Fruit fly (Drosophila melanogaster) whole organism, wandering third instar larva: ENCODE data around the gene CG3434.

Source experiments
- Abd-B ChIP-seq: fragments of >200 bp; optimal IDR thresholded peaks from 2 replicates; lab custom pipeline; 2017; ENCODE audit warnings: missing biosample characterization, missing genetic modification characterization
- CG32264 ChIP-seq: fragments of 200-800 bp; sonication (Bioruptor generic); optimal IDR thresholded peaks from 2 replicates; lab custom pipeline; 2016; ENCODE audit warnings: missing biosample characterization, missing genetic modification characterization
- CG9705 ChIP-seq: fragments of 200-800 bp; sonication (Bioruptor generic); optimal IDR thresholded peaks from 2 replicates; lab custom pipeline; 2018; ENCODE audit warnings: missing biosample characterization, mild to moderate bottlenecking, missing genetic modification characterization
- CrebA ChIP-seq: fragments of 200-800 bp; sonication (Bioruptor generic); optimal IDR thresholded peaks from 2 replicates; lab custom pipeline; 2016; ENCODE audit warnings: missing biosample characterization, mild to moderate bottlenecking, missing genetic modification characterization, borderline replicate concordance
- Dfd ChIP-seq: fragments of >200 bp; optimal IDR thresholded peaks from 2 replicates; lab custom pipeline; 2017; ENCODE audit warnings: missing biosample characterization, missing genetic modification characterization
- Dif ChIP-seq: fragments of 200-275, 200-300 bp; sonication (Bioruptor generic); optimal IDR thresholded peaks from 2 replicates; lab custom pipeline; 2018; ENCODE audit warnings: missing biosample characterization, missing genetic modification characterization; ENCODE audit not compliant: partially characterized antibody
- GATAd ChIP-seq: sonication (Bioruptor generic); optimal IDR thresholded peaks from 2 replicates; lab custom pipeline; 2016; ENCODE audit warnings: missing biosample characterization, missing genetic modification characterization
- HLH106 ChIP-seq: fragments of 200-800 bp; optimal IDR thresholded peaks from 3 replicates; lab custom pipeline; 2019; ENCODE audit warnings: missing biosample characterization, mild to moderate bottlenecking, missing genetic modification characterization, moderate library complexity
- Hnf4 ChIP-seq: fragments of 200-800 bp; sonication (Bioruptor generic); optimal IDR thresholded peaks from 2 replicates; lab custom pipeline; 2016; ENCODE audit warnings: missing biosample characterization, mild to moderate bottlenecking, missing genetic modification characterization
- Hr78 ChIP-seq: fragments of >200 bp; optimal IDR thresholded peaks from 2 replicates; lab custom pipeline; 2017; ENCODE audit warnings: missing biosample characterization, missing genetic modification characterization
- Hr83 ChIP-seq: fragments of 200-300 bp; sonication (Bioruptor generic); optimal IDR thresholded peaks from 2 replicates; lab custom pipeline; 2016; ENCODE audit warnings: missing biosample characterization, mild to moderate bottlenecking, missing genetic modification characterization, moderate library complexity; ENCODE audit not compliant: poor library complexity, severe bottlenecking
- Jra ChIP-seq: sonication (Bioruptor generic); optimal IDR thresholded peaks from 2 replicates; lab custom pipeline; 2016; ENCODE audit warnings: missing biosample characterization, missing genetic modification characterization
- Mio ChIP-seq: sonication (Bioruptor generic); optimal IDR thresholded peaks from 2 replicates; lab custom pipeline; 2016; ENCODE audit warnings: missing biosample characterization, missing genetic modification characterization
- N ChIP-seq: fragments of >200 bp; optimal IDR thresholded peaks from 2 replicates; lab custom pipeline; 2018; ENCODE audit warnings: missing biosample characterization, missing external identifiers, missing genetic modification characterization
- OdsH ChIP-seq: fragments of 200-800 bp; sonication (Bioruptor generic); optimal IDR thresholded peaks from 2 replicates; lab custom pipeline; 2016; ENCODE audit warnings: missing biosample characterization, mild to moderate bottlenecking, missing genetic modification characterization
- Rel ChIP-seq, 2 experiments: fragments of 200-800 bp; sonication (Bioruptor generic) in 1 of 2; optimal IDR thresholded peaks; 2 replicates in 1 of 2; 3 replicates in 1 of 2; lab custom pipeline; 2016 to 2019; ENCODE audit warnings: mild to moderate bottlenecking in 2 of 2, missing biosample characterization in 2 of 2, missing genetic modification characterization in 2 of 2, moderate library complexity in 1 of 2
- Sp1 ChIP-seq: fragments of 200-800 bp; sonication (Bioruptor generic); optimal IDR thresholded peaks from 3 replicates; lab custom pipeline; 2019; ENCODE audit warnings: missing biosample characterization, mild to moderate bottlenecking, missing genetic modification characterization, moderate library complexity
- br ChIP-seq: fragments of 200-800 bp; sonication (Bioruptor generic); optimal IDR thresholded peaks from 2 replicates; lab custom pipeline; 2016; ENCODE audit warnings: missing biosample characterization, missing genetic modification characterization
- brk ChIP-seq: fragments of 200-800 bp; sonication (Bioruptor generic); optimal IDR thresholded peaks from 2 replicates; lab custom pipeline; 2016; ENCODE audit warnings: missing biosample characterization, mild to moderate bottlenecking, missing genetic modification characterization
- dl ChIP-seq, 2 experiments: fragments of 175-275, 200-275 bp in 1 of 2; fragments of 200-275 bp in 1 of 2; sonication (Bioruptor generic); optimal IDR thresholded peaks; lab custom pipeline; 2018; ENCODE audit warnings: mild to moderate bottlenecking in 2 of 2, missing biosample characterization in 2 of 2, missing genetic modification characterization in 2 of 2, moderate library complexity in 2 of 2; ENCODE audit not compliant: partially characterized antibody in 2 of 2, insufficient read depth in 1 of 2
- dmrt93B ChIP-seq: fragments of 200-800 bp; sonication (Bioruptor generic); optimal IDR thresholded peaks from 2 replicates; lab custom pipeline; 2018; ENCODE audit warnings: missing biosample characterization, mild to moderate bottlenecking, missing genetic modification characterization
- dsf ChIP-seq: sonication (Bioruptor generic); optimal IDR thresholded peaks from 2 replicates; lab custom pipeline; 2016; ENCODE audit warnings: missing biosample characterization, missing genetic modification characterization, borderline replicate concordance
- ey ChIP-seq: fragments of 200-800 bp; sonication (Bioruptor generic); optimal IDR thresholded peaks from 2 replicates; lab custom pipeline; 2016; ENCODE audit warnings: missing biosample characterization, missing genetic modification characterization
- foxo ChIP-seq, 2 experiments: fragments of 200-800 bp; sonication (Bioruptor generic); optimal IDR thresholded peaks; 2 replicates in 1 of 2; 3 replicates in 1 of 2; lab custom pipeline; 2016 to 2017; ENCODE audit warnings: missing biosample characterization in 2 of 2, missing genetic modification characterization in 2 of 2
- fru ChIP-seq: fragments of 200-800 bp; sonication (Bioruptor generic); optimal IDR thresholded peaks from 3 replicates; lab custom pipeline; 2016; ENCODE audit warnings: missing biosample characterization, mild to moderate bottlenecking, missing genetic modification characterization
- h ChIP-seq: fragments of 200-800 bp; sonication (Bioruptor generic); optimal IDR thresholded peaks from 3 replicates; lab custom pipeline; 2016; ENCODE audit warnings: missing biosample characterization, mild to moderate bottlenecking, missing genetic modification characterization
- jim ChIP-seq: fragments of 175-275, 200-325 bp; sonication (Bioruptor generic); optimal IDR thresholded peaks from 2 replicates; lab custom pipeline; 2016; ENCODE audit warnings: missing biosample characterization, mild to moderate bottlenecking, missing genetic modification characterization
- lola ChIP-seq: fragments of >200 bp; optimal IDR thresholded peaks from 2 replicates; lab custom pipeline; 2017; ENCODE audit warnings: missing biosample characterization, missing genetic modification characterization
- pan ChIP-seq: fragments of >200 bp; optimal IDR thresholded peaks from 2 replicates; lab custom pipeline; 2017
- psq ChIP-seq: fragments of 200-800 bp; sonication (Bioruptor generic); optimal IDR thresholded peaks from 3 replicates; lab custom pipeline; 2017; ENCODE audit warnings: missing biosample characterization, mild to moderate bottlenecking, missing genetic modification characterization, moderate library complexity
- rgr ChIP-seq: fragments of 200-800 bp; sonication (Bioruptor generic); optimal IDR thresholded peaks from 3 replicates; lab custom pipeline; 2016; ENCODE audit warnings: missing biosample characterization, mild to moderate bottlenecking, missing genetic modification characterization
- sage ChIP-seq: fragments of 200-800 bp; sonication (Bioruptor generic); optimal IDR thresholded peaks from 2 replicates; lab custom pipeline; 2016; ENCODE audit warnings: missing biosample characterization, mild to moderate bottlenecking, missing genetic modification characterization
- sv ChIP-seq: fragments of 200-800 bp; sonication (Bioruptor generic); optimal IDR thresholded peaks from 3 replicates; lab custom pipeline; 2016; ENCODE audit warnings: missing biosample characterization, missing genetic modification characterization
- tai ChIP-seq: sonication (Bioruptor generic); optimal IDR thresholded peaks from 2 replicates; lab custom pipeline; 2016; ENCODE audit warnings: missing biosample characterization, missing genetic modification characterization
- usp ChIP-seq: fragments of >200 bp; optimal IDR thresholded peaks from 2 replicates; lab custom pipeline; 2017; ENCODE audit warnings: missing biosample characterization, missing genetic modification characterization
- woc ChIP-seq: sonication (Bioruptor generic); optimal IDR thresholded peaks from 2 replicates; lab custom pipeline; 2016; ENCODE audit warnings: missing biosample characterization, mild to moderate bottlenecking, missing genetic modification characterization

CG3434 gene

DNA sequence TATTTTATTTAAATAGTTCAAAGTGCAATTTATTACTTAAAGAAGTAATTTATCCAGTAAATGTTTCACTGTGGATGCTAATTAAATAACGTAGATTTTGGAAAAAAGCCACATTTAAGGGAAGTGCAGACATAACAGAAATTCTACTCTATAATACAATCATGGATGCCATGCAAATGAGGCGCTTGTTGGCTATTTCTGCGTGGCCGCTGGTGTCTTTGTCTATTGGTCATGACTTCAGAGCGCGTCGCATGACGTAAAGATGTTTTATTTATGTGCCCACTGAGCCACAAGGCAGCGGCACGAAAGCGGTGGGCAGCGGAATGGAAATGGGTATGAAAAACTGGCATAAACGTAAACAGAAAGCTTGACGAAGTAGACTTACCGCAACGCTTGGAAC is 34.8 kb downstream of the CG3434 start:
- TF ChIP-seq Hnf4 (GFP tag; lab: Kevin White, UChicago) (no peak), sage (no peak), dl (GFP tag; optimal IDR thresholded peaks at IDR 0.05; lab: Kevin White, UChicago; ENCODE audit: insufficient read depth in 1 of 2, partially characterized antibody in 2 of 2) (no peak), HLH106 (tag; lab: Kevin White, UChicago) (no peak), Dfd (GFP tag; lab: Kevin White, UChicago) (no peak), Jra (GFP tag; lab: Kevin White, UChicago) (no peak), psq (GFP tag; lab: Kevin White, UChicago) (no peak), woc (GFP tag; lab: Kevin White, UChicago) (no peak), lola (no peak), N (GFP tag; lab: Kevin White, UChicago) (no peak), Hr78 (GFP tag; lab: Kevin White, UChicago) (no peak), Dif (no peak), pan (lab: Kevin White, UChicago) (no peak), Sp1 (no peak), jim (GFP tag; lab: Kevin White, UChicago) (no peak), OdsH (GFP tag; lab: Kevin White, UChicago) (no peak), dmrt93B (GFP tag; lab: Kevin White, UChicago) (no peak), dsf (no peak), ey (GFP tag; lab: Kevin White, UChicago) (no peak)

DNA sequence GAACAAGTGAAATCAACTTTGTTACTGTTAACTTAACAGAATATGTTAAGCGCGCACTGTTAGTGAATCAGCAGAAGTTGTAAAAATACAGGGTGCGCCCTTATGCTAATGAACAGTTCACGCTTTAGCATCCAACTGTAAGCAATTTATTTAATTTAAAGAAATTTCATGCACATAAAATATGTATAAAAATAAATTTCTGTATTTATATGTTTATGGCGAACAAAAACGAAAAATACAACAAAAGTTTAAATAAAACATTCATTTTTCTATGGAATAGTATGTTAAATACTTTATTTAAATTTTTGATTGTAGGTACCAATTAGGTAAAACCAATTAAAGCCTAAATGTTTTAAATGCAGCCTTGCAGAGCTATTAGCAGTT is 36.1 kb downstream of the CG3434 start:
- TF ChIP-seq Sp1 (peak; percentile 4), brk (GFP tag; lab: Kevin White, UChicago) (peak; percentile 62), Dif (no peak), sage (peak; percentile 8), N (GFP tag; lab: Kevin White, UChicago) (no peak), Abd-B (GFP tag; lab: Kevin White, UChicago) (no peak), foxo (GFP tag; optimal IDR thresholded peaks at IDR 0.05; lab: Kevin White, UChicago) (peak in 1 of 2 experiments; percentile 14), OdsH (GFP tag; lab: Kevin White, UChicago) (peak; percentile 8)
- TF ChIP-seq, all 38 proteins: peak for 5

DNA sequence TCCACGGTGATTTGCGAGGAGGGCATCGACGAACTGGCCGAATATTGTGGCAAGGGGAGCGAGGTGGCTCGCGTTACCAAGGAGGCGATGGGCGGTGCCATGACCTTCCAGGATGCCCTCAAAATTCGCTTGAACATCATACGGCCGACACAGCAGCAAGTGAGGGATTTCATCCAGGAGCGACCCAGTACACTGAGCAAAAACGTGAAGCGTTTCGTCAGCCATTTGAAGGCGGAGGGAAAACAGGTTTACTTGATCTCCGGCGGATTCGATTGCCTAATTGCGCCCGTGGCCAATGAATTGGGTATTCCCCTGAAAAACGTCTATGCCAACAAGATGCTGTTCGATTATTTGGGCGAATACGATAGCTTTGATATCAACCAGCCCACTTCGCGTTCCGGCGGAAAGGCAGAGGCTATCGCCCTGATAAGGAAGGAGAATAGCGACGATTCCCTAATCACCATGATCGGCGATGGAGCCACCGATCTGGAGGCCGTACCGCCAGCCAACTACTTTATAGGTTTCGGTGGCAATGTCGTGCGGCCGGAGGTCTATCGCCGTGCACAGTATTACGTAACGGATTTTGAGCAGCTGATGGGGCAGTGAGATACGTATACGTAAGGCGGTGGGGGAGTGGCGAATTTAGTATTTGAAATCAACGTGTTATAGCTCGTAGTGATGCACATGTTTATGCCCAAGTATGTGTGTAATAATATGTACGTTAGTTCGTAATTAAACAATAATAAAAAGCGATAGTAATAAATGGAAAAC is 36.7 kb downstream of the CG3434 start:
- TF ChIP-seq Dif (no peak), woc (GFP tag; lab: Kevin White, UChicago) (no peak), Rel (GFP tag; optimal IDR thresholded peaks at IDR 0.05; lab: Kevin White, UChicago) (no peak), Rel (tag; optimal IDR thresholded peaks at IDR 0.05; lab: Kevin White, UChicago) (peak; percentile 76), sage (no peak)

DNA sequence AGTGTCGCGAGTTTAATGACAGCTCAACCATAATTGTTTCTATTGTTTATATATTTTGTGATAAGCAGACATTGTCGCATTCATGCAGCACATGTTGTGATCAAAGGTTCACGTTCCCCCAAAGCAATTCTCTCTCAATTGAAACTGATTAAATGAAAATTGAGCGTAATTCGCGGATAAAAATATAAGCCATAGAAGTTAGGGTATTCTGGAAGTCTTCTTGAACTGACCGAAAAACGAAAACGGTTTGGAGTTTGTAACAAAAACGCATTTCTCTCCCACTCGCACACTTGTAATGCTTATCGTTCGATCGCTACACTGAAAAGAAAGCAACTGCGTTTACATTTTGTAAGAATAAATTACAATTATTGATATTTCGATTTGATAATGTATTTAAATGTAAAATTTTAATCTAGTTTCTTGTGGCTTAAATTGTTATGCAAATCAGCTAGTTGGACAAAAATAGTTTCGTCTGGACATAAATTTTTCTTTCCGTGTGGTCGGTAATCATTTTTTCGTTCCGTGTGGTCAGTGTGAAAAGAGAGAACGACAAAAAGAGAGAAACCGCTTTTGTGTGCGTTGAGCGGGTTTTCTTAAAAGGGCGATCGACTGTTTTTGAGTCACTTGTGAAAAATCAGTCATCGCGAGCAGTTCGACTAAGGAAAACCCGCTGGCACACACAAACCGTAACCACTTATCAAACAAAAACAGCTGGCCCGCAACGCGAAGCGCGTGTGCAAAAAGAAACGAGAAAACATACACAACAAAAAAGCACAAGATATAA is 37.8 kb downstream of the CG3434 start, which contains the start of gene aay:
aay (plus strand) TSS at position 618 of the 784 bp plus-strand sequence.
- TF ChIP-seq GATAd = peak; percentile 90
- peak; percentile 98 for TF ChIP-seq HLH106 (tag; lab: Kevin White, UChicago)
- no peak for TF ChIP-seq Hr78 (GFP tag; lab: Kevin White, UChicago)
- TF ChIP-seq Abd-B (GFP tag; lab: Kevin White, UChicago) = no peak
- TF ChIP-seq CrebA (GFP tag; lab: Kevin White, UChicago) = no peak
- peak; percentile 99 for TF ChIP-seq br (GFP tag; lab: Kevin White, UChicago)
- TF ChIP-seq CG9705 (GFP tag; lab: Kevin White, UChicago) = peak; percentile 95
- TF ChIP-seq brk (GFP tag; lab: Kevin White, UChicago) = peak; percentile 95
- TF ChIP-seq Jra (GFP tag; lab: Kevin White, UChicago) = peak; percentile 97
- TF ChIP-seq Dfd (GFP tag; lab: Kevin White, UChicago) = peak; percentile 94
- TF ChIP-seq h (GFP tag; lab: Kevin White, UChicago) = peak; percentile 99
- no peak for TF ChIP-seq Hr83 (GFP tag; lab: Kevin White, UChicago)
- TF ChIP-seq sage = peak; percentile 97
- TF ChIP-seq N (GFP tag; lab: Kevin White, UChicago) = no peak
- TF ChIP-seq tai (GFP tag; lab: Kevin White, UChicago) = peak; percentile 92
- peak; percentile 98 for TF ChIP-seq CG32264 (GFP tag; lab: Kevin White, UChicago)
- no peak for TF ChIP-seq pan (lab: Kevin White, UChicago)
- peak; percentile 99 for TF ChIP-seq rgr (GFP tag; lab: Kevin White, UChicago)
- peak; percentile 99 for TF ChIP-seq fru (GFP tag; lab: Kevin White, UChicago)
- TF ChIP-seq dl (GFP tag; optimal IDR thresholded peaks at IDR 0.05; lab: Kevin White, UChicago; ENCODE audit: insufficient read depth in 1 of 2, partially characterized antibody in 2 of 2) = no peak
- TF ChIP-seq dsf = peak; percentile 93
- peak; percentile 98 for TF ChIP-seq sv (GFP tag; lab: Kevin White, UChicago)
- TF ChIP-seq dmrt93B (GFP tag; lab: Kevin White, UChicago) = peak; percentile 95
- no peak for TF ChIP-seq lola
- peak; percentile 96 for TF ChIP-seq Rel (GFP tag; optimal IDR thresholded peaks at IDR 0.05; lab: Kevin White, UChicago)
- TF ChIP-seq Rel (tag; optimal IDR thresholded peaks at IDR 0.05; lab: Kevin White, UChicago) = peak; percentile 82
- peak; percentile 98 for TF ChIP-seq Sp1
- peak; percentile 94 to 99 for TF ChIP-seq foxo (GFP tag; optimal IDR thresholded peaks at IDR 0.05; lab: Kevin White, UChicago)
- peak; percentile 97 for TF ChIP-seq psq (GFP tag; lab: Kevin White, UChicago)
- no peak for TF ChIP-seq usp
- peak; percentile 98 for TF ChIP-seq ey (GFP tag; lab: Kevin White, UChicago)
- peak; percentile 76 for TF ChIP-seq Mio (GFP tag; lab: Kevin White, UChicago)
- TF ChIP-seq OdsH (GFP tag; lab: Kevin White, UChicago) = peak; percentile 98
- no peak for TF ChIP-seq jim (GFP tag; lab: Kevin White, UChicago)
- TF ChIP-seq woc (GFP tag; lab: Kevin White, UChicago) = peak; percentile 95
